Worm (Caenorhabditis elegans) whole organism, L4 larva: Measurements from ENCODE around the gene Y32B12B.4.

Source experiments
- F10B5.3 ChIP-seq: sonication (generic microtip); optimal IDR thresholded peaks from 2 replicates; lab custom pipeline; 2016; ENCODE audit warnings: mild to moderate bottlenecking, missing genetic modification characterization, missing compliant biosample characterization
- F49E8.2 ChIP-seq: sonication (generic microtip); optimal IDR thresholded peaks from 2 replicates; lab custom pipeline; 2016; ENCODE audit warnings: missing compliant biosample characterization, mild to moderate bottlenecking, missing genetic modification characterization, borderline replicate concordance
- R02D3.7 ChIP-seq: fragments of 150-350 bp; sonication (generic microtip); optimal IDR thresholded peaks from 3 replicates; lab custom pipeline; 2014; ENCODE audit warnings: missing biosample characterization, missing genetic modification characterization
- Y105C5A.15 ChIP-seq: fragments of 200-800 bp; sonication (Bioruptor generic); IDR thresholded peaks from 2 replicates; pipeline ENCODE4 v1.3.6; 2022; ENCODE audit warnings: missing genetic modification characterization, missing compliant biosample characterization
- Y75B8A.6 ChIP-seq: fragments of 200-800 bp; sonication (Bioruptor generic); IDR thresholded peaks from 2 replicates; pipeline ENCODE4 v1.3.6; 2022; ENCODE audit warnings: missing genetic modification reagents, missing genetic modification characterization, missing compliant biosample characterization
- ZK337.2 ChIP-seq: fragments of 200-800 bp; sonication (Bioruptor generic); IDR thresholded peaks from 2 replicates; pipeline ENCODE4 v1.3.6; 2022; ENCODE audit warnings: missing genetic modification reagents, missing genetic modification characterization, missing compliant biosample characterization
- ZK546.5 ChIP-seq, 2 experiments: sonication (generic microtip); optimal IDR thresholded peaks; 2 replicates each; lab custom pipeline; 2017; ENCODE audit warnings: missing biosample characterization in 2 of 2, missing genetic modification characterization in 2 of 2
- aly-2 ChIP-seq: sonication (generic microtip); optimal IDR thresholded peaks from 2 replicates; lab custom pipeline; 2018; ENCODE audit warnings: missing biosample characterization, missing genetic modification characterization
- ama-1 ChIP-seq: fragments of 150-350 bp; optimal IDR thresholded peaks from 2 replicates; lab custom pipeline; 2014; ENCODE audit warnings: inconsistent platforms, mixed read lengths
- arid-1 ChIP-seq: fragments of 200-800 bp; sonication (Bioruptor generic); conservative IDR thresholded peaks from 2 replicates; pipeline ENCODE4 v1.3.6; 2022; ENCODE audit warnings: missing genetic modification reagents, missing genetic modification characterization, missing compliant biosample characterization
- ceh-20 ChIP-seq: fragments of 200-800 bp; sonication (Bioruptor generic); IDR thresholded peaks from 2 replicates; pipeline ENCODE4 v1.3.6; 2022; ENCODE audit warnings: missing genetic modification reagents, missing genetic modification characterization, missing compliant biosample characterization
- ceh-28 ChIP-seq: fragments of 150-350 bp; optimal IDR thresholded peaks from 2 replicates; lab custom pipeline; 2014; ENCODE audit warnings: missing biosample characterization, missing genetic modification reagents, missing genetic modification characterization
- ceh-32 ChIP-seq: sonication (generic microtip); optimal IDR thresholded peaks from 2 replicates; lab custom pipeline; 2016; ENCODE audit warnings: mild to moderate bottlenecking, missing genetic modification characterization, missing compliant biosample characterization; ENCODE audit not compliant: poor library complexity
- ceh-44 ChIP-seq: fragments of 200-800 bp; sonication (Bioruptor generic); IDR thresholded peaks from 2 replicates; pipeline ENCODE4 v1.3.6; 2022; ENCODE audit warnings: missing genetic modification reagents, missing genetic modification characterization, missing compliant biosample characterization
- ceh-62 ChIP-seq: sonication (generic microtip); optimal IDR thresholded peaks from 2 replicates; lab custom pipeline; 2017; ENCODE audit warnings: missing biosample characterization, missing genetic modification characterization
- ceh-82 ChIP-seq: sonication (generic microtip); optimal IDR thresholded peaks from 2 replicates; lab custom pipeline; 2017; ENCODE audit warnings: missing biosample characterization, missing genetic modification characterization
- daf-8 ChIP-seq: fragments of 200-800 bp; sonication (Bioruptor generic); IDR thresholded peaks from 2 replicates; pipeline ENCODE4 v1.3.6; 2022; ENCODE audit warnings: missing genetic modification characterization, missing compliant biosample characterization
- dmd-8 ChIP-seq: fragments of 200-800 bp; sonication (Bioruptor generic); IDR thresholded peaks from 2 replicates; pipeline ENCODE4 v1.3.6; 2022; ENCODE audit warnings: missing genetic modification characterization, missing compliant biosample characterization
- dve-1 ChIP-seq: sonication (generic microtip); optimal IDR thresholded peaks from 2 replicates; lab custom pipeline; 2017; ENCODE audit warnings: antibody characterized with exemption, mild to moderate bottlenecking, missing genetic modification characterization, missing compliant biosample characterization; ENCODE audit not compliant: insufficient read depth
- egl-43 ChIP-seq: fragments of 200-800 bp; sonication (Bioruptor generic); IDR thresholded peaks from 2 replicates; pipeline ENCODE4 v1.3.6; 2022; ENCODE audit warnings: missing genetic modification reagents, missing genetic modification characterization, missing compliant biosample characterization
- fos-1 ChIP-seq: fragments of 150-350 bp; optimal IDR thresholded peaks from 2 replicates; lab custom pipeline; 2014; ENCODE audit warnings: missing biosample characterization, missing genetic modification characterization
- gei-8 ChIP-seq: fragments of 200-800 bp; sonication (Bioruptor generic); optimal IDR thresholded peaks from 2 replicates; lab custom pipeline; 2018; ENCODE audit warnings: mild to moderate bottlenecking, missing genetic modification characterization, missing compliant biosample characterization
- hif-1 ChIP-seq, 2 experiments: sonication (generic microtip); optimal IDR thresholded peaks; 2 replicates each; lab custom pipeline; 2016 to 2017; ENCODE audit warnings: missing compliant biosample characterization in 2 of 2, missing genetic modification characterization in 2 of 2, missing genetic modification reagents in 2 of 2, missing genotype in 2 of 2, mild to moderate bottlenecking in 1 of 2
- hlh-30 ChIP-seq: sonication (generic microtip); optimal IDR thresholded peaks from 2 replicates; lab custom pipeline; 2017; ENCODE audit warnings: antibody characterized with exemption, mild to moderate bottlenecking, missing genetic modification characterization, missing compliant biosample characterization; ENCODE audit not compliant: insufficient read depth
- lin-13 ChIP-seq: fragments of 150-350 bp; optimal IDR thresholded peaks from 2 replicates; lab custom pipeline; 2014; ENCODE audit warnings: missing biosample characterization, missing genetic modification reagents, missing genetic modification characterization
- lin-29 ChIP-seq: fragments of 200-800 bp; sonication (Bioruptor generic); IDR thresholded peaks from 2 replicates; pipeline ENCODE4 v1.3.6; 2022; ENCODE audit warnings: missing genetic modification reagents, missing genetic modification characterization, missing compliant biosample characterization
- lir-3 ChIP-seq: sonication (generic microtip); optimal IDR thresholded peaks from 2 replicates; lab custom pipeline; 2016; ENCODE audit warnings: mild to moderate bottlenecking, missing genetic modification characterization, missing compliant biosample characterization
- lsy-2 ChIP-seq, 2 experiments: fragments of 150-350 bp in 1 of 2; sonication (generic microtip) in 1 of 2; optimal IDR thresholded peaks; 2 replicates each; lab custom pipeline; 2014 to 2017; ENCODE audit warnings: missing biosample characterization in 2 of 2, missing genetic modification characterization in 2 of 2
- madf-9 ChIP-seq: fragments of 200-800 bp; sonication (Bioruptor generic); conservative IDR thresholded peaks from 2 replicates; pipeline ENCODE4 v1.3.6; 2022; ENCODE audit warnings: missing genetic modification reagents, missing genetic modification characterization, missing compliant biosample characterization
- mdl-1 ChIP-seq, 2 experiments: fragments of 150-350 bp in 1 of 2; sonication (generic microtip) in 1 of 2; optimal IDR thresholded peaks; 2 replicates each; lab custom pipeline; 2014 to 2017; ENCODE audit warnings: missing biosample characterization in 2 of 2, missing genetic modification characterization in 2 of 2
- mdt-29 ChIP-seq: fragments of 200-800 bp; sonication (Bioruptor generic); IDR thresholded peaks from 2 replicates; pipeline ENCODE4 v1.3.6; 2022; ENCODE audit warnings: missing genetic modification reagents, missing genetic modification characterization, missing compliant biosample characterization
- mxl-3 ChIP-seq: fragments of 200-800 bp; sonication (Bioruptor generic); optimal IDR thresholded peaks from 2 replicates; lab custom pipeline; 2018; ENCODE audit warnings: mild to moderate bottlenecking, missing genetic modification characterization, missing compliant biosample characterization
- nhr-111 ChIP-seq: fragments of 200-800 bp; sonication (Bioruptor generic); optimal IDR thresholded peaks from 2 replicates; lab custom pipeline; 2018; ENCODE audit warnings: mild to moderate bottlenecking, missing genetic modification characterization, missing compliant biosample characterization
- nhr-237 ChIP-seq: sonication (generic microtip); optimal IDR thresholded peaks from 2 replicates; lab custom pipeline; 2017; ENCODE audit warnings: missing biosample characterization, missing genetic modification characterization
- nhr-28 ChIP-seq: fragments of 150-350 bp; optimal IDR thresholded peaks from 2 replicates; lab custom pipeline; 2014; ENCODE audit warnings: missing biosample characterization, missing genetic modification characterization
- nhr-41 ChIP-seq: fragments of 200-800 bp; sonication (Bioruptor generic); IDR thresholded peaks from 2 replicates; pipeline ENCODE4 v1.3.6; 2022; ENCODE audit warnings: missing genetic modification reagents, missing genetic modification characterization, missing compliant biosample characterization
- pha-4 ChIP-seq, 2 experiments: fragments of 150-350 bp in 1 of 2; fragments of 200-800 bp in 1 of 2; sonication (Bioruptor generic) in 1 of 2; IDR thresholded peaks in 1 of 2; optimal IDR thresholded peaks in 1 of 2; 2 replicates each; pipeline versions ENCODE4 v1.3.6 to Lab custom; 2014 to 2022; ENCODE audit warnings: missing genetic modification characterization in 2 of 2, missing genetic modification reagents in 2 of 2, missing biosample characterization in 1 of 2, missing compliant biosample characterization in 1 of 2
- pqm-1 ChIP-seq: sonication (generic microtip); optimal IDR thresholded peaks from 2 replicates; lab custom pipeline; 2017; ENCODE audit warnings: missing biosample characterization, missing genetic modification characterization
- snpc-4 ChIP-seq: fragments of 150-350 bp; optimal IDR thresholded peaks from 2 replicates; lab custom pipeline; 2014; ENCODE audit warnings: missing biosample characterization, missing genetic modification characterization
- spr-3 ChIP-seq: fragments of 200-800 bp; sonication (Bioruptor generic); optimal IDR thresholded peaks from 2 replicates; lab custom pipeline; 2018; ENCODE audit warnings: mild to moderate bottlenecking, missing genetic modification characterization, missing compliant biosample characterization
- tra-1 ChIP-seq: fragments of 200-800 bp; sonication (Bioruptor generic); IDR thresholded peaks from 2 replicates; pipeline ENCODE4 v1.3.6; 2022; ENCODE audit warnings: missing genetic modification reagents, missing genetic modification characterization, missing compliant biosample characterization
- vab-7 ChIP-seq: fragments of 200-800 bp; sonication (Bioruptor generic); IDR thresholded peaks from 2 replicates; pipeline ENCODE4 v1.3.6; 2022; ENCODE audit warnings: missing genetic modification reagents, missing genetic modification characterization, missing compliant biosample characterization
- zfp-2 ChIP-seq: sonication (generic microtip); optimal IDR thresholded peaks from 2 replicates; lab custom pipeline; 2016; ENCODE audit warnings: mild to moderate bottlenecking, missing genetic modification characterization, missing compliant biosample characterization
- zfp-3 ChIP-seq: fragments of 200-800 bp; sonication (Bioruptor generic); conservative IDR thresholded peaks from 2 replicates; pipeline ENCODE4 v1.3.6; 2022; ENCODE audit warnings: missing genetic modification reagents, missing genetic modification characterization, missing compliant biosample characterization
- zip-11 ChIP-seq: fragments of 200-800 bp; sonication (Bioruptor generic); IDR thresholded peaks from 2 replicates; pipeline ENCODE4 v1.3.6; 2022; ENCODE audit warnings: missing genetic modification characterization, missing compliant biosample characterization
- ztf-11 ChIP-seq: fragments of 150-350 bp; optimal IDR thresholded peaks from 2 replicates; lab custom pipeline; 2014; ENCODE audit warnings: missing biosample characterization, missing genetic modification characterization

Gene Y32B12B.4

DNA sequence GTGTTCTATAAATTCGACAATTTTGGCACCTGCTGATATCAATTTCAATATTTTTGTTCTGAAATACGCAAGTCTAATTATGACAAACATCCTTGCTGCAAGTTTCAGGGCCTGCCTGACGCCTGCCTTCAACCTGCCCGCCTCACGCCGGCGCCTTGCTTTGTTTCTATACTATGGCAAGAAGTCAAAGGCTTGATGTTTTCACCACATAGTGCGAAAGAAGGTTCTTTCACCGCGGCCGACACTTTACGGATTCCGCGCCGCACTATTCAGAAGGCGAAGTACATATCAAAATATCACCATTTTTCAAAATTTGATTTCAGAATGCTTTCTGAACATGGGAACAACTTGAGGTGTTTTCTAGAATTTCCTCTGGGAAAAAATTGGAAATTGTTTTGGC is 36.4 kb downstream of the Y32B12B.4 start:
- TF ChIP-seq arid-1 (GFP tag; lab: Robert Waterston, UW), result no peak
- no peak for TF ChIP-seq mdl-1 (tag; optimal IDR thresholded peaks at IDR 0.05; lab: Kevin White, UChicago)
- TF ChIP-seq aly-2 (tag; lab: Kevin White, UChicago), result no peak
- TF ChIP-seq vab-7 (GFP tag; lab: Robert Waterston, UW), result no peak
- TF ChIP-seq fos-1 (tag; lab: Kevin White, UChicago), result no peak
- no peak for TF ChIP-seq nhr-237 (tag; lab: Kevin White, UChicago)
- no peak for TF ChIP-seq ceh-28
- TF ChIP-seq ZK546.5 (tag; optimal IDR thresholded peaks at IDR 0.05; lab: Kevin White, UChicago), result no peak
- TF ChIP-seq nhr-28, result no peak
- TF ChIP-seq ceh-32 (tag; lab: Kevin White, UChicago), result no peak
- TF ChIP-seq R02D3.7 (tag; lab: Kevin White, UChicago), result no peak
- TF ChIP-seq zip-11, result no peak
- no peak for TF ChIP-seq pha-4 (GFP tag; IDR thresholded peaks at IDR 0.05; lab: Robert Waterston, UW)
- TF ChIP-seq pha-4 (tag; optimal IDR thresholded peaks at IDR 0.05; lab: Kevin White, UChicago), result no peak
- no peak for TF ChIP-seq F49E8.2 (tag; lab: Kevin White, UChicago)
- no peak for TF ChIP-seq egl-43 (GFP tag; lab: Robert Waterston, UW)
- TF ChIP-seq ama-1 (lab: Kevin White, UChicago), result no peak
- TF ChIP-seq mdt-29 (GFP tag; lab: Robert Waterston, UW), result no peak

DNA sequence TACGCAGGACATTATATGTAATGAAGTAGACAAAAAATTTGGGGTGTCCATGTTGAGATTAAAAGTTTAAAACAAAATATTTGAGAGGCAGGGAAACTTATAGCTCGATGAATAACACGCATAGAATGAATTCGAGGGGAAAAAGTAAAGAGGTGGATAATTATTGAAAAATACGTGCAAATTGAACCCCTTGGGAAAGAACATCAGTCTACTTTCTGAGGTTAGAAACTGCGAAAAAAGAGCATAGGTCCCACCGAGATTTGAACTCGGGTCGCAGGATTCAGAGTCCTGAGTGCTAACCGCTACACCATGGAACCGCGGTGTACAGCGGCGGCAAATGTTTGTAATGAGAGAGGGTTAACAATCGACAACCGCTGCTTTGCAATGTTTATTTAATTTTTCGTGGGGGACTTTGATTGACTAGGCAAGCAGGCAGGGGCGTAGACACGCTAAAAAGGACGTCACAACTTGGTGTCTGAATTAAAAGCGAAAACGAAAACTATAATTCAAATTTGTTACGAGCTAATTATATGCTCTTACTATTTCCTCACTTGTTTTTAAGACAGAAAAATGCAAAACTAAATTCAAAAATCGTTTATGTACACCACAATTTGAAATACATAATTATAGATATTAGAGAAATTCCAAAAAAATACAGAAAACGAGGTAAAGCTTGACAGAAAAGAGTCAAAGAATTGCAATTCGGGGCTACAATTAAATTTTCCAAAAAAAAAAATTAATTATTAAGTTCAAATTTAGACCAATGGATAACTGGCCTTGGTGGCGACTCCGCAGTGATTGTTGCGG is 39.1 kb downstream of the Y32B12B.4 start, which contains the start of gene srh-269:
Gene srh-269 (minus strand): TSS at position 51 of the 807 bp plus-strand sequence.
- TF ChIP-seq hif-1 (tag; optimal IDR thresholded peaks at IDR 0.05; lab: Kevin White, UChicago), result peak in 1 of 2 experiments; percentile 71
- TF ChIP-seq egl-43 (GFP tag; lab: Robert Waterston, UW), result peak; percentile 96
- peak; percentile 83 for TF ChIP-seq dve-1 (tag; lab: Kevin White, UChicago)
- TF ChIP-seq snpc-4, result no peak
- no peak for TF ChIP-seq ztf-11 (tag; lab: Kevin White, UChicago)
- peak; percentile 69 for TF ChIP-seq spr-3 (GFP tag; lab: Kevin White, UChicago)
- peak; percentile 65 for TF ChIP-seq nhr-111 (GFP tag; lab: Kevin White, UChicago)
- 0 out of 2 replicates have a peak, but pooled peaks have one; percentile 37 for TF ChIP-seq daf-8 (GFP tag; lab: Robert Waterston, UW)
- 0 out of 2 replicates have a peak, but pooled peaks have one; percentile 75 for TF ChIP-seq Y105C5A.15 (GFP tag; lab: Robert Waterston, UW)
- TF ChIP-seq lin-29 (GFP tag; lab: Robert Waterston, UW), result peak; percentile 57
- no peak for TF ChIP-seq ceh-82
- peak; percentile 89 for TF ChIP-seq madf-9 (GFP tag; lab: Robert Waterston, UW)
- peak; percentile 86 for TF ChIP-seq ceh-20 (GFP tag; lab: Robert Waterston, UW)
- peak; percentile 81 for TF ChIP-seq nhr-41 (GFP tag; lab: Robert Waterston, UW)
- TF ChIP-seq ceh-62, result no peak
- peak; percentile 95 for TF ChIP-seq zfp-3 (GFP tag; lab: Robert Waterston, UW)
- peak; percentile 69; the same call in 1 of the 2 replicates for TF ChIP-seq ceh-44 (GFP tag; lab: Robert Waterston, UW)
- peak; percentile 89 for TF ChIP-seq tra-1
- TF ChIP-seq lin-13 (GFP tag; lab: Kevin White, UChicago), result peak; percentile 38
- no peak for TF ChIP-seq pqm-1
- TF ChIP-seq dmd-8 (GFP tag; lab: Robert Waterston, UW), result peak; percentile 92
- TF ChIP-seq ZK337.2 (GFP tag; lab: Robert Waterston, UW), result peak; percentile 72; the same call in 1 of the 2 replicates
- TF ChIP-seq pha-4 (GFP tag; IDR thresholded peaks at IDR 0.05; lab: Robert Waterston, UW), result peak; percentile 89
- TF ChIP-seq pha-4 (tag; optimal IDR thresholded peaks at IDR 0.05; lab: Kevin White, UChicago), result no peak
- TF ChIP-seq mdl-1 (tag; optimal IDR thresholded peaks at IDR 0.05; lab: Kevin White, UChicago), result no peak
- TF ChIP-seq Y75B8A.6 (GFP tag; lab: Robert Waterston, UW), result peak; percentile 93
- TF ChIP-seq lir-3 (tag; lab: Kevin White, UChicago), result peak; percentile 25
- peak; percentile 8 for TF ChIP-seq F10B5.3
- TF ChIP-seq arid-1 (GFP tag; lab: Robert Waterston, UW), result peak; percentile 92
- no peak for TF ChIP-seq zfp-2 (tag; lab: Kevin White, UChicago)
- TF ChIP-seq lsy-2 (tag; optimal IDR thresholded peaks at IDR 0.05; lab: Kevin White, UChicago), result no peak
- TF ChIP-seq gei-8 (GFP tag; lab: Kevin White, UChicago), result peak; percentile 82
- no peak for TF ChIP-seq aly-2 (tag; lab: Kevin White, UChicago)
- TF ChIP-seq mxl-3, result peak; percentile 59
- peak; percentile 17 for TF ChIP-seq hlh-30 (tag; lab: Kevin White, UChicago)
- TF ChIP-seq zip-11, result no peak; the same call in 1 of the 2 replicates
